Worm (Caenorhabditis elegans) whole organism, L2 larva: ENCODE measurements around the gene ZK177.9.

Source experiments
- ama-1 ChIP-seq: fragments of 150-350 bp; optimal IDR thresholded peaks from 2 replicates; lab custom pipeline; 2018; ENCODE audit warnings: inconsistent platforms
- egl-27 ChIP-seq: sonication (generic microtip); optimal IDR thresholded peaks from 3 replicates; lab custom pipeline; 2017; ENCODE audit warnings: missing biosample characterization, missing genetic modification reagents, missing genetic modification characterization
- elt-1 ChIP-seq: fragments of 150-350 bp; optimal IDR thresholded peaks from 2 replicates; lab custom pipeline; 2014; ENCODE audit warnings: missing biosample characterization, missing genetic modification characterization
- elt-3 ChIP-seq: sonication (generic microtip); optimal IDR thresholded peaks from 2 replicates; lab custom pipeline; 2017; ENCODE audit warnings: missing biosample characterization, missing genetic modification characterization
- fos-1 ChIP-seq: fragments of 150-350 bp; optimal IDR thresholded peaks from 2 replicates; lab custom pipeline; 2014; ENCODE audit warnings: missing biosample characterization, missing genetic modification characterization
- mbf-1 ChIP-seq: sonication (generic microtip); optimal IDR thresholded peaks from 2 replicates; lab custom pipeline; 2017; ENCODE audit warnings: missing biosample characterization, missing genetic modification characterization
- snpc-4 ChIP-seq: fragments of 150-350 bp; optimal IDR thresholded peaks from 2 replicates; lab custom pipeline; 2014; ENCODE audit warnings: missing biosample characterization, missing genetic modification characterization
- unc-55 ChIP-seq: fragments of 150-350 bp; sonication (generic microtip); optimal IDR thresholded peaks from 3 replicates; lab custom pipeline; 2014; ENCODE audit warnings: missing biosample characterization, missing genetic modification reagents, missing genetic modification characterization

DNA sequence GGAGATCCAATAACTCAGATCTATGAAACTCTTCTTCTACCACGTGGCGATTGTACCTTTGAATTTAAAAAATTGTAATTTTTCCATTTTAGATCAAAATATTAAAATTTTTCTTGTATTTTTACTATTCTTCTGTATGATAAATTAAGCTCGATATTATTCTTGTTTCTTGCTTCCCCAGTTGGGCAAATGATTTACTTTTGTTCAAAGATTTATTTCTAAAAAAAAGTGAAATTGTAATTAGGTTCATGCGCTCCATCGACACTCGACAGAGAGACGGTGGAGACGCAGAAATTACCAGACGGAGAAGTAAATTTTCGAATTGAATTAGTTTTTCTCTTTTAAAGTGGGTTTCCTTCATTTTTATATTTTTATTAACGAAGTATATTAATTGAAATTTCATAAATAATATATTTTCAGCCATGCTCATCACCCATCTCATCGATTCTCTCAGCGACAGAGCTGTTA is 11.7 kb downstream of the ZK177.9 start, which contains the start of gene npp-24:
- TF ChIP-seq ama-1 (lab: Kevin White, UChicago) (no peak), elt-3 (no peak), mbf-1 (no peak), snpc-4 (no peak), fos-1 (tag; lab: Kevin White, UChicago) (no peak), egl-27 (tag; lab: Kevin White, UChicago) (no peak), elt-1 (tag; lab: Kevin White, UChicago) (no peak), unc-55 (peak; percentile 13)
